Worm (Caenorhabditis elegans): ENCODE measurements around the gene str-79.

str-79 gene

DNA sequence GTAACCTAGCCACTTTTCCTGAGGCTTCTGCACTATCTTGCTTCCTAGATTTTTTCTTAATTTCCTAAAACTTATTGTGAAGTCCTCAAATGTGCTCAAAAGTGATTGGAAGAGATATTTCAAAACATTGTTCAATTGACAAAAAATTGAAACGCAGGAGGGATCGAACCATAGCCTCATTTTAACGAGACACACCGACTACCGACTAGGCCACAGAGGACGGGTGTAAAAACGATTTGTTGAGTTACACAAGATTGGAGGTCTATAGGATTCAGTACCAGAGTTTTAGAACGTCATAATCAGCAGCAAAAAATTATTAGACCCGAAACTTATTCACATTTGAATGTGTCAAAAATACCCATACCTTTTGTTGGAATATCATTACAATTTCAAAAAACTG lies 30.4 kb upstream of the str-79 start:
- TF ChIP-seq D2030.7 (GFP tag; IDR thresholded peaks at IDR 0.05) = no peak
- no peak for TF ChIP-seq pha-4 (tag; optimal IDR thresholded peaks at IDR 0.05)
- TF ChIP-seq ekl-4 (GFP tag; IDR thresholded peaks at IDR 0.05) = no peak
- TF ChIP-seq B0261.1 (tag; optimal IDR thresholded peaks at IDR 0.05) = peak; percentile 68
- no peak for TF ChIP-seq ztf-18 (tag; optimal IDR thresholded peaks at IDR 0.05)
- TF ChIP-seq madf-3 (GFP tag; IDR thresholded peaks at IDR 0.05) = 0 out of 2 replicates have a peak, but pooled peaks have one; percentile 61
- TF ChIP-seq nfya-1 (tag; optimal IDR thresholded peaks at IDR 0.05; ENCODE audit: borderline replicate concordance, insufficient read depth) = no peak
- peak; percentile 86 for TF ChIP-seq tbp1 (GFP tag; optimal IDR thresholded peaks at IDR 0.05)
- TF ChIP-seq madf-6 (GFP tag; IDR thresholded peaks at IDR 0.05) = no peak
- peak; percentile 61 for TF ChIP-seq rpc-1 (optimal IDR thresholded peaks at IDR 0.05)
- peak; percentile 82 for TF ChIP-seq rpc-1 (tag; optimal IDR thresholded peaks at IDR 0.05)

DNA sequence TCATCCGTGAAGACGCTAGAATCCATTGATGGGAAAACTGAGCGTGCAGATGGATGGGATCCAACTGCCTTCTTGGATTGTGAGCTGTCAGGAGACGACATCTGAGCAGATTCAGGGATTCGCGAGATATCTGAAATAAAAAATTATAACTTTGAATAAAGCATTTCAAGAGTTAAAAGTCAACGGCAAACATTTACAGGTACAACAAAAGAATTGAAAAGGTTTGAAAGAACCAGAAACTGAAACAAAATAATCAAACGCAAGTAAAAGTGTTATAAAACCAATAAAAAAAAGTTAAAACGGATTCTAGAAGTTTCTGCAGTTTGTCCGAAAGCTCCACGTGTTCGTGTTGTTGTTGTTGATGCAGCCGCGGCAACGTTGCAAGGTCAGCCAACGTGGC lies 29.8 kb upstream of the str-79 start, which contains the start of gene Y59E1A.4:
Gene Y59E1A.4 (minus strand): TSS at position 101 of the 400 bp plus-strand sequence.
- TF ChIP-seq zfh-2 (GFP tag; conservative IDR thresholded peaks at IDR 0.05) (no peak), unc-130 (GFP tag; optimal IDR thresholded peaks at IDR 0.05) (no peak), let-607 (tag; optimal IDR thresholded peaks at IDR 0.05) (no peak)

DNA sequence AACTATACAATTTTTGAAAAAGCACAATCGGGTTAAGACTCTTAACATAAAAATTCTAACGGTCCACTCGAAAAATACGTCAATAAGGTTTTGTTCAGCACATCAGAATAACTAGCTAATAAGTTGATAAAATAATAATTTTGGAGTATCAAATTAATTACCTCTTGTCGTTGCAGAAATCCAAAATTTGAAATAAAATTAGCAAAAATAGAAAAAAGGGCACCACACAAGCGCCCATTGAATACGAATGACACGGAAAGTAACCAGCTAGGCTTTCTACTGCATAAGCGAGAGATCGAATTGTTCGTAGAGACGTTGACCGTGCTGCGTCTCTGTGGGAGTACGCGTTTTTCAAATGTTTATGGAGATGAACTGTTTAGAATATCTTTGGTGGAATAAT lies 10.6 kb upstream of the str-79 start:
- no peak for TF ChIP-seq ZK185.1 (tag; optimal IDR thresholded peaks at IDR 0.05; ENCODE audit: poor library complexity, severe bottlenecking)

DNA sequence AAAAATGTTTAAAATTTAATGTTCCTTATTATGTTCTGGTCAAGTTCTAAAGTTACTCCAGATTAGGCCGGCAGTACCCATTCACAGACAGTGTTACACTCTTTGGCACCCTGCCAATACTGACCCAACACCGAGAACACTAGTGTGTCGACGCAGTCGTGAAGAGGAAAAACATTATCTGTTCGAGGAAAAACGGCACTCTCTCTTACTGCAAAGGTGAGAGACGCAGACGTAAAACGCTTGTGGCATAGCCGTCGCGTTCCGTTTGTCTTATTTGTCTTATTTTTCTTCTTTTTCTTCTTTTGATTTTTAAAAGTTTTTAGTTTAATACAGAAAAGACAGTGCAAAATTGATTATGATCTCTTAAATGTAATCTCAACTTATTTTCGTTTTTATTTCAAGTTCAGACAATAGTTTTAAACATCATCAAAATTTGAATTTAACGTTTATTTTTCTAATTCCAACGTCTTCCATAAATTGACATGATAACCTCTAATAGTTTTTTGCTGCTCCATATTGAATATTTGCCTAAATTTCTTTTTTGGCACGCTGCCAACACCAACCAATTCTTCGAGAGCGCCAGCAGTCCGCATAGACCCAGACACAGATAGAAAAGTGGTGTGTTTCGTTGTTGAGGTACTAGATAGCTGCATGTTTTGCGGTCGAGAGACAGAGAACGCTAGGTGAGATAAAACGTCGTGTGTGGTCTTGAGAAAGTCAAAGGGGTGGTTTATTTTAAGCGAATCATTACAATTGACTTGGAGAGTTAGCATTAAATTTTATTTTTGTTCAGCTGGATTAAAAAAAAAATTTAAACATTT lies 8.6 kb upstream of the str-79 start:
- peak; percentile 75; the same call in 1 of the 2 replicates for TF ChIP-seq hmg-1.2 (GFP tag; IDR thresholded peaks at IDR 0.05)
- TF ChIP-seq nhr-80 (tag; optimal IDR thresholded peaks at IDR 0.05) = peak; percentile 9
- no peak for TF ChIP-seq ztf-6 (GFP tag; IDR thresholded peaks at IDR 0.05)

DNA sequence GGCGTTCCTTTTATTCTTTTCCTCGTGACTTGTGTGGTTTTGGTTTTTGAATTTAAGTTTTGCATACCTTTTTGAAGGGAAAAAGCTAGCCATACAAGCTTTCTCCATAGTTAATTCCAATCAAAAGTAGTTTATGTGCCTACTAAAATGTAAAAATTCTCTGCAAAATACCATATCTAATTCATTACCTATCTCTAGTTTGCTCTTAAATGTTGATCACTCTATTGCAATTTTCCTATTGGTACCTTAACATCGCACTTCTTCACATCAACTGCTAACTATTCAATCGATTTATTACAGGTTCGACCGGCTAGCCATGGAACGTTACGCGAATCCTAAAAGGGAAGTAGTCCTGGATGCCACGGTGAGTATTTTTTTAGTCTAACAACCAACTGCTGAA lies 7.4 kb upstream of the str-79 start, which contains the start of gene F52D2.7:
Gene F52D2.7 (plus strand): TSS at position 301 of the 400 bp plus-strand sequence.
- no peak for TF ChIP-seq mxl-1 (tag; optimal IDR thresholded peaks at IDR 0.05)
- TF ChIP-seq ZK185.1 (tag; optimal IDR thresholded peaks at IDR 0.05; ENCODE audit: poor library complexity, severe bottlenecking) = no peak
- no peak for TF ChIP-seq zfh-2 (GFP tag; conservative IDR thresholded peaks at IDR 0.05)
- TF ChIP-seq cebp-1 (GFP tag; IDR thresholded peaks at IDR 0.05) = no peak
- no peak for TF ChIP-seq cebp-1 (tag; optimal IDR thresholded peaks at IDR 0.05)
- no peak for TF ChIP-seq F22D6.2 (tag; optimal IDR thresholded peaks at IDR 0.05)
- no peak for TF ChIP-seq attf-6 (GFP tag; IDR thresholded peaks at IDR 0.05)
- no peak for TF ChIP-seq hsf-1 (GFP tag; IDR thresholded peaks at IDR 0.05)
- no peak for TF ChIP-seq die-1 (tag; optimal IDR thresholded peaks at IDR 0.05)
- TF ChIP-seq B0336.3 (GFP tag; IDR thresholded peaks at IDR 0.05) = no peak
- no peak for TF ChIP-seq efl-1 (GFP tag; optimal IDR thresholded peaks at IDR 0.05)
- TF ChIP-seq dpff-1 (tag; optimal IDR thresholded peaks at IDR 0.05) = no peak
- no peak for TF ChIP-seq nhr-90 (tag; optimal IDR thresholded peaks at IDR 0.05)
- no peak for TF ChIP-seq hrde-1 (tag; optimal IDR thresholded peaks at IDR 0.05; ENCODE audit: borderline replicate concordance)
- no peak for TF ChIP-seq T07F8.4 (tag; optimal IDR thresholded peaks at IDR 0.05)
- no peak for TF ChIP-seq sptf-2 (GFP tag; optimal IDR thresholded peaks at IDR 0.05)
- TF ChIP-seq snpc-1.3 (tag; optimal IDR thresholded peaks at IDR 0.05; ENCODE audit: insufficient read depth) = no peak
- TF ChIP-seq K12H6.12 (tag; optimal IDR thresholded peaks at IDR 0.05) = no peak
